Worm (Caenorhabditis elegans) whole organism, L2 larva: ENCODE data around the gene pigm-1.

Experiments used
- C34F6.9 ChIP-seq: fragments of 150-350 bp; optimal IDR thresholded peaks from 2 replicates; lab custom pipeline; 2014; ENCODE audit warnings: missing biosample characterization, missing genetic modification characterization
- ama-1 ChIP-seq: fragments of 150-350 bp; optimal IDR thresholded peaks from 2 replicates; lab custom pipeline; 2018; ENCODE audit warnings: inconsistent platforms
- blmp-1 ChIP-seq: sonication (generic microtip); optimal IDR thresholded peaks from 2 replicates; lab custom pipeline; 2017; ENCODE audit warnings: missing genetic modification characterization, mild to moderate bottlenecking, missing compliant biosample characterization, antibody characterized with exemption, moderate library complexity; ENCODE audit not compliant: insufficient read depth
- elt-1 ChIP-seq: fragments of 150-350 bp; optimal IDR thresholded peaks from 2 replicates; lab custom pipeline; 2014; ENCODE audit warnings: missing biosample characterization, missing genetic modification characterization
- nhr-10 ChIP-seq: sonication (generic microtip); optimal IDR thresholded peaks from 2 replicates; lab custom pipeline; 2017; ENCODE audit warnings: missing biosample characterization, missing genetic modification characterization
- nhr-23 ChIP-seq: fragments of 150-350 bp; optimal IDR thresholded peaks from 2 replicates; lab custom pipeline; 2014; ENCODE audit warnings: missing biosample characterization, missing genetic modification reagents, missing genetic modification characterization
- unc-55 ChIP-seq: fragments of 150-350 bp; sonication (generic microtip); optimal IDR thresholded peaks from 3 replicates; lab custom pipeline; 2014; ENCODE audit warnings: missing biosample characterization, missing genetic modification reagents, missing genetic modification characterization

DNA sequence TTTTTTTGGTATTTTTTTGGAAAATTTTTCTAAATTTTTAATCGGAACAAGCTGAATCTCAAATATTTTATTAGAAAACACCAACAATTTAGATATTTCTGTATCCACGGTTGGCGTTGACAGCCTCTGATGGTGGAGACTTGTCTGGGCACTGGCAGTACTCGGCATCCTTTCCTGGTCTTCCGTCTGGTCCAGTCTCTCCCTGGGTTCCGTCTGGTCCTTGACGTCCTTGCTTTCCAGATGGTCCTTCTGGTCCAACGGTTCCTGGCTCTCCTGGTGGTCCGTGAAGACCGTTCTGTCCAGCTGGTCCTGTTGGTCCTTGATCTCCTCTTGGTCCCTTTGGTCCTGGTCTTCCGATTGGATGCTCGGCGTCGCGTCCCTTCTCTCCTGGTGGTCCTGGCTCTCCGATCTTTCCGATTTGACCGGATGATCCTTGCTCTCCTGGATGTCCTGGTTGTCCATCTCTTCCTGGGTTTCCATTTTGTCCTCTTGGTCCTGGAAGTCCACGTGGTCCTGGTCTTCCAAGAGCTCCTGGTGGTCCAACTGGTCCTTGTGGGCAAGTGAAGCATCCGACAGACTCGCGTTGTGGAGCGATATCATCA, 11.5 kb upstream of the pigm-1 start:
- TF ChIP-seq nhr-10 (tag; lab: Kevin White, UChicago) (no peak), C34F6.9 (tag; lab: Kevin White, UChicago) (no peak), nhr-23 (tag; lab: Kevin White, UChicago) (no peak), unc-55 (GFP tag; lab: Kevin White, UChicago) (no peak), ama-1 (lab: Kevin White, UChicago) (no peak), blmp-1 (tag; lab: Kevin White, UChicago) (no peak), elt-1 (tag; lab: Kevin White, UChicago) (no peak)
